Fruit fly (Drosophila melanogaster) whole organism, wandering third instar larva: Measurements from ENCODE around the gene Spn77Ba.
A peak's percentile ranks its signal among the peaks of the same experiment; 100 is the strongest.

Experiments used
- Abd-B ChIP-seq: fragments of >200 bp; optimal IDR thresholded peaks from 2 replicates; lab custom pipeline; 2017; ENCODE audit warnings: missing biosample characterization, missing genetic modification characterization
- CG9705 ChIP-seq: fragments of 200-800 bp; sonication (Bioruptor generic); optimal IDR thresholded peaks from 2 replicates; lab custom pipeline; 2018; ENCODE audit warnings: missing biosample characterization, mild to moderate bottlenecking, missing genetic modification characterization
- Dfd ChIP-seq: fragments of >200 bp; optimal IDR thresholded peaks from 2 replicates; lab custom pipeline; 2017; ENCODE audit warnings: missing biosample characterization, missing genetic modification characterization
- Dif ChIP-seq: fragments of 200-275, 200-300 bp; sonication (Bioruptor generic); optimal IDR thresholded peaks from 2 replicates; lab custom pipeline; 2018; ENCODE audit warnings: missing biosample characterization, missing genetic modification characterization; ENCODE audit not compliant: partially characterized antibody
- GATAd ChIP-seq: sonication (Bioruptor generic); optimal IDR thresholded peaks from 2 replicates; lab custom pipeline; 2016; ENCODE audit warnings: missing biosample characterization, missing genetic modification characterization
- HLH106 ChIP-seq: fragments of 200-800 bp; optimal IDR thresholded peaks from 3 replicates; lab custom pipeline; 2019; ENCODE audit warnings: missing biosample characterization, mild to moderate bottlenecking, missing genetic modification characterization, moderate library complexity
- Hnf4 ChIP-seq: fragments of 200-800 bp; sonication (Bioruptor generic); optimal IDR thresholded peaks from 2 replicates; lab custom pipeline; 2016; ENCODE audit warnings: missing biosample characterization, mild to moderate bottlenecking, missing genetic modification characterization
- Hr78 ChIP-seq: fragments of >200 bp; optimal IDR thresholded peaks from 2 replicates; lab custom pipeline; 2017; ENCODE audit warnings: missing biosample characterization, missing genetic modification characterization
- Hr83 ChIP-seq: fragments of 200-300 bp; sonication (Bioruptor generic); optimal IDR thresholded peaks from 2 replicates; lab custom pipeline; 2016; ENCODE audit warnings: missing biosample characterization, mild to moderate bottlenecking, missing genetic modification characterization, moderate library complexity; ENCODE audit not compliant: poor library complexity, severe bottlenecking
- Jra ChIP-seq: sonication (Bioruptor generic); optimal IDR thresholded peaks from 2 replicates; lab custom pipeline; 2016; ENCODE audit warnings: missing biosample characterization, missing genetic modification characterization
- Mio ChIP-seq: sonication (Bioruptor generic); optimal IDR thresholded peaks from 2 replicates; lab custom pipeline; 2016; ENCODE audit warnings: missing biosample characterization, missing genetic modification characterization
- Myc ChIP-seq: fragments of >200 bp; optimal IDR thresholded peaks from 2 replicates; lab custom pipeline; 2017
- N ChIP-seq: fragments of >200 bp; optimal IDR thresholded peaks from 2 replicates; lab custom pipeline; 2018; ENCODE audit warnings: missing biosample characterization, missing external identifiers, missing genetic modification characterization
- OdsH ChIP-seq: fragments of 200-800 bp; sonication (Bioruptor generic); optimal IDR thresholded peaks from 2 replicates; lab custom pipeline; 2016; ENCODE audit warnings: missing biosample characterization, mild to moderate bottlenecking, missing genetic modification characterization
- Rel ChIP-seq, 2 experiments: fragments of 200-800 bp; sonication (Bioruptor generic) in 1 of 2; optimal IDR thresholded peaks; 2 replicates in 1 of 2; 3 replicates in 1 of 2; lab custom pipeline; 2016 to 2019; ENCODE audit warnings: mild to moderate bottlenecking in 2 of 2, missing biosample characterization in 2 of 2, missing genetic modification characterization in 2 of 2, moderate library complexity in 1 of 2
- Sp1 ChIP-seq: fragments of 200-800 bp; sonication (Bioruptor generic); optimal IDR thresholded peaks from 3 replicates; lab custom pipeline; 2019; ENCODE audit warnings: missing biosample characterization, mild to moderate bottlenecking, missing genetic modification characterization, moderate library complexity
- Vsx2 ChIP-seq: fragments of 200-300, 225-300 bp; sonication (Bioruptor generic); optimal IDR thresholded peaks from 2 replicates; lab custom pipeline; 2018; ENCODE audit warnings: missing biosample characterization, missing genetic modification characterization; ENCODE audit not compliant: partially characterized antibody
- br ChIP-seq: fragments of 200-800 bp; sonication (Bioruptor generic); optimal IDR thresholded peaks from 2 replicates; lab custom pipeline; 2016; ENCODE audit warnings: missing biosample characterization, missing genetic modification characterization
- brk ChIP-seq: fragments of 200-800 bp; sonication (Bioruptor generic); optimal IDR thresholded peaks from 2 replicates; lab custom pipeline; 2016; ENCODE audit warnings: missing biosample characterization, mild to moderate bottlenecking, missing genetic modification characterization
- dl ChIP-seq, 2 experiments: fragments of 175-275, 200-275 bp in 1 of 2; fragments of 200-275 bp in 1 of 2; sonication (Bioruptor generic); optimal IDR thresholded peaks; lab custom pipeline; 2018; ENCODE audit warnings: mild to moderate bottlenecking in 2 of 2, missing biosample characterization in 2 of 2, missing genetic modification characterization in 2 of 2, moderate library complexity in 2 of 2; ENCODE audit not compliant: partially characterized antibody in 2 of 2, insufficient read depth in 1 of 2
- dsf ChIP-seq: sonication (Bioruptor generic); optimal IDR thresholded peaks from 2 replicates; lab custom pipeline; 2016; ENCODE audit warnings: missing biosample characterization, missing genetic modification characterization, borderline replicate concordance
- ey ChIP-seq: fragments of 200-800 bp; sonication (Bioruptor generic); optimal IDR thresholded peaks from 2 replicates; lab custom pipeline; 2016; ENCODE audit warnings: missing biosample characterization, missing genetic modification characterization
- foxo ChIP-seq, 2 experiments: fragments of 200-800 bp; sonication (Bioruptor generic); optimal IDR thresholded peaks; 2 replicates in 1 of 2; 3 replicates in 1 of 2; lab custom pipeline; 2016 to 2017; ENCODE audit warnings: missing biosample characterization in 2 of 2, missing genetic modification characterization in 2 of 2
- fru ChIP-seq: fragments of 200-800 bp; sonication (Bioruptor generic); optimal IDR thresholded peaks from 3 replicates; lab custom pipeline; 2016; ENCODE audit warnings: missing biosample characterization, mild to moderate bottlenecking, missing genetic modification characterization
- h ChIP-seq: fragments of 200-800 bp; sonication (Bioruptor generic); optimal IDR thresholded peaks from 3 replicates; lab custom pipeline; 2016; ENCODE audit warnings: missing biosample characterization, mild to moderate bottlenecking, missing genetic modification characterization
- jim ChIP-seq: fragments of 175-275, 200-325 bp; sonication (Bioruptor generic); optimal IDR thresholded peaks from 2 replicates; lab custom pipeline; 2016; ENCODE audit warnings: missing biosample characterization, mild to moderate bottlenecking, missing genetic modification characterization
- lola ChIP-seq: fragments of >200 bp; optimal IDR thresholded peaks from 2 replicates; lab custom pipeline; 2017; ENCODE audit warnings: missing biosample characterization, missing genetic modification characterization
- pan ChIP-seq: fragments of >200 bp; optimal IDR thresholded peaks from 2 replicates; lab custom pipeline; 2017
- psq ChIP-seq: fragments of 200-800 bp; sonication (Bioruptor generic); optimal IDR thresholded peaks from 3 replicates; lab custom pipeline; 2017; ENCODE audit warnings: missing biosample characterization, mild to moderate bottlenecking, missing genetic modification characterization, moderate library complexity
- rgr ChIP-seq: fragments of 200-800 bp; sonication (Bioruptor generic); optimal IDR thresholded peaks from 3 replicates; lab custom pipeline; 2016; ENCODE audit warnings: missing biosample characterization, mild to moderate bottlenecking, missing genetic modification characterization
- sage ChIP-seq: fragments of 200-800 bp; sonication (Bioruptor generic); optimal IDR thresholded peaks from 2 replicates; lab custom pipeline; 2016; ENCODE audit warnings: missing biosample characterization, mild to moderate bottlenecking, missing genetic modification characterization
- sv ChIP-seq: fragments of 200-800 bp; sonication (Bioruptor generic); optimal IDR thresholded peaks from 3 replicates; lab custom pipeline; 2016; ENCODE audit warnings: missing biosample characterization, missing genetic modification characterization
- tai ChIP-seq: sonication (Bioruptor generic); optimal IDR thresholded peaks from 2 replicates; lab custom pipeline; 2016; ENCODE audit warnings: missing biosample characterization, missing genetic modification characterization
- usp ChIP-seq: fragments of >200 bp; optimal IDR thresholded peaks from 2 replicates; lab custom pipeline; 2017; ENCODE audit warnings: missing biosample characterization, missing genetic modification characterization
- woc ChIP-seq: sonication (Bioruptor generic); optimal IDR thresholded peaks from 2 replicates; lab custom pipeline; 2016; ENCODE audit warnings: missing biosample characterization, mild to moderate bottlenecking, missing genetic modification characterization

Spn77Ba gene

dm6 chr3L:20347762-20348580 lies 31.0 kb downstream of the Spn77Ba start, which contains the start of the genes Rbbp5 and eRF1:
TSS of gene Rbbp5 (minus strand) at chr3L:20347942.
TSS of gene eRF1 (plus strand) at chr3L:20348355.
- peak; percentile 45 for TF ChIP-seq br
- TF ChIP-seq foxo (GFP tag; optimal IDR thresholded peaks at IDR 0.05; lab: Kevin White, UChicago) = peak in 1 of 2 experiments; percentile 86
- TF ChIP-seq brk (GFP tag; lab: Kevin White, UChicago) = peak; percentile 83
- TF ChIP-seq N = no peak
- peak; percentile 70 for TF ChIP-seq Hr83 (GFP tag; lab: Kevin White, UChicago)
- TF ChIP-seq Sp1 (GFP tag; lab: Kevin White, UChicago) = peak; percentile 75
- peak; percentile 83 for TF ChIP-seq sv (GFP tag; lab: Kevin White, UChicago)
- TF ChIP-seq Hr78 = no peak
- TF ChIP-seq OdsH (GFP tag; lab: Kevin White, UChicago) = peak; percentile 72
- TF ChIP-seq HLH106 (tag; lab: Kevin White, UChicago) = peak; percentile 81
- no peak for TF ChIP-seq Dif (GFP tag; lab: Kevin White, UChicago)
- no peak for TF ChIP-seq pan (lab: Kevin White, UChicago)
- peak; percentile 82 for TF ChIP-seq Jra (GFP tag; lab: Kevin White, UChicago)
- TF ChIP-seq dsf (GFP tag; lab: Kevin White, UChicago) = peak; percentile 48
- no peak for TF ChIP-seq Dfd
- peak; percentile 71 for TF ChIP-seq fru (GFP tag; lab: Kevin White, UChicago)
- TF ChIP-seq woc (GFP tag; lab: Kevin White, UChicago) = peak; percentile 80
- peak; percentile 54 for TF ChIP-seq sage (GFP tag; lab: Kevin White, UChicago)
- TF ChIP-seq Hnf4 (GFP tag; lab: Kevin White, UChicago) = peak; percentile 82
- TF ChIP-seq Myc (lab: Kevin White, UChicago) = peak; percentile 4
- no peak for TF ChIP-seq GATAd (GFP tag; lab: Kevin White, UChicago)
- TF ChIP-seq psq = peak; percentile 74
- no peak for TF ChIP-seq Vsx2
- peak; percentile 71 for TF ChIP-seq h
- TF ChIP-seq tai = peak; percentile 84
- TF ChIP-seq Abd-B (GFP tag; lab: Kevin White, UChicago) = no peak
- peak; percentile 42 for TF ChIP-seq jim (GFP tag; lab: Kevin White, UChicago)
- peak; percentile 39 for TF ChIP-seq CG9705
- TF ChIP-seq rgr (GFP tag; lab: Kevin White, UChicago) = peak; percentile 71
- peak; percentile 60 for TF ChIP-seq ey (GFP tag; lab: Kevin White, UChicago)

dm6 chr3L:20348581-20349093 lies 31.6 kb downstream of the Spn77Ba start:
- peak; percentile 31 for TF ChIP-seq OdsH (GFP tag; lab: Kevin White, UChicago)
- TF ChIP-seq sage (GFP tag; lab: Kevin White, UChicago) = no peak
- TF ChIP-seq Rel (GFP tag; optimal IDR thresholded peaks at IDR 0.05; lab: Kevin White, UChicago) = no peak
- TF ChIP-seq Rel (tag; optimal IDR thresholded peaks at IDR 0.05; lab: Kevin White, UChicago) = peak; percentile 56

- peak; percentile 48 for TF ChIP-seq Jra (GFP tag; lab: Kevin White, UChicago)
- no peak for TF ChIP-seq CG9705
- TF ChIP-seq tai = no peak
- TF ChIP-seq Sp1 (GFP tag; lab: Kevin White, UChicago) = no peak
- no peak for TF ChIP-seq HLH106 (tag; lab: Kevin White, UChicago)
- no peak for TF ChIP-seq sv (GFP tag; lab: Kevin White, UChicago)
- TF ChIP-seq usp = no peak
- no peak for TF ChIP-seq lola
- TF ChIP-seq Hnf4 (GFP tag; lab: Kevin White, UChicago) = no peak
- peak; percentile 88 for TF ChIP-seq Dif (GFP tag; lab: Kevin White, UChicago)
- peak; percentile 65 for TF ChIP-seq Vsx2
- peak; percentile 55 to 88 for TF ChIP-seq dl (GFP tag; optimal IDR thresholded peaks at IDR 0.05; lab: Kevin White, UChicago; ENCODE audit: insufficient read depth in 1 of 2, partially characterized antibody in 2 of 2)
- no peak for TF ChIP-seq psq
- peak; percentile 6 for TF ChIP-seq sage (GFP tag; lab: Kevin White, UChicago)
- no peak for TF ChIP-seq Myc (lab: Kevin White, UChicago)
- no peak for TF ChIP-seq fru (GFP tag; lab: Kevin White, UChicago)
- no peak for TF ChIP-seq pan (lab: Kevin White, UChicago)
- TF ChIP-seq foxo (GFP tag; optimal IDR thresholded peaks at IDR 0.05; lab: Kevin White, UChicago) = no peak
- no peak for TF ChIP-seq OdsH (GFP tag; lab: Kevin White, UChicago)
- TF ChIP-seq Rel (GFP tag; optimal IDR thresholded peaks at IDR 0.05; lab: Kevin White, UChicago) = no peak
- peak; percentile 100 for TF ChIP-seq Rel (tag; optimal IDR thresholded peaks at IDR 0.05; lab: Kevin White, UChicago)
- no peak for TF ChIP-seq Dfd
- TF ChIP-seq Mio = no peak
- no peak for TF ChIP-seq Hr83 (GFP tag; lab: Kevin White, UChicago)
- peak; percentile 3 for TF ChIP-seq h
- TF ChIP-seq br = no peak
- no peak for TF ChIP-seq GATAd (GFP tag; lab: Kevin White, UChicago)
- no peak for TF ChIP-seq N
- TF ChIP-seq woc (GFP tag; lab: Kevin White, UChicago) = no peak
These were observed 32.4 kb downstream of the Spn77Ba start for dm6 chr3L:20349333-20349924.
